Worm (Caenorhabditis elegans): ENCODE results near the gene F54D12.7.

DNA sequence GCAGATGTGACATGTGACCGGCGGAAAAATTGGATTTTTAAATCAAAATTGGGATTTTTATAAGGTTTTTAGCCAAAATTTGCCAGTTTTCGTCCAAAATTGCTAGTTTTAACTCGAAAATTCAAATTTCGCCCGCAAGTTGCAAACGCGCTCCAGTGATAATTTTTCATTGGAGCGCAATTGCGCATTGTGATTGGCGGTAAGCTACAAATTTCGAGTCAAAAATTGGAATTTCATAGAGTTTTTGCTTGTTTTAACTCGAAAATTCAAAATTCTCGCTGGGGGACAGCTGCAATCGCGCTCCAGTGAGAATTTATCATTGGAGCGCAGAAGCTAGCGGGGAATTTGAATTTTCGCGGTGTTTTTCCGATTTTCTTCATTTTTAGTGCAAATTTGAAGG lies 15.9 kb downstream of the F54D12.7 start:
- no peak for TF ChIP-seq C16A3.4 (tag; optimal IDR thresholded peaks at IDR 0.05)
- TF ChIP-seq xbp-1 (tag; optimal IDR thresholded peaks at IDR 0.05): no peak
- no peak for TF ChIP-seq isw-1 (GFP tag; IDR thresholded peaks at IDR 0.05)
- TF ChIP-seq fkh-10 (GFP tag; optimal IDR thresholded peaks at IDR 0.05): no peak
- no peak for TF ChIP-seq zip-4 (GFP tag; optimal IDR thresholded peaks at IDR 0.05)
- no peak for TF ChIP-seq snu-23 (GFP tag; optimal IDR thresholded peaks at IDR 0.05)
- TF ChIP-seq Y116A8C.19 (tag; optimal IDR thresholded peaks at IDR 0.05; ENCODE audit: borderline replicate concordance): no peak
- no peak for TF ChIP-seq sup-37 (GFP tag; optimal IDR thresholded peaks at IDR 0.05)
- TF ChIP-seq nhr-237 (tag; optimal IDR thresholded peaks at IDR 0.05): no peak
